Worm (Caenorhabditis elegans): ENCODE data around the gene Y51H4A.936.

Y51H4A.936 gene

ce11 chrIV:16656232-16656631, 27.0 kb downstream of the Y51H4A.936 start, which contains the start of gene tsr-2 (continued):
- no peak for TF ChIP-seq zim-3 (tag; optimal IDR thresholded peaks at IDR 0.05)
- TF ChIP-seq F33H1.4 (GFP tag; IDR thresholded peaks at IDR 0.05): peak; percentile 88
- no peak for TF ChIP-seq F22D6.2 (tag; optimal IDR thresholded peaks at IDR 0.05)
- TF ChIP-seq D2030.7 (GFP tag; IDR thresholded peaks at IDR 0.05): peak; percentile 90
- no peak for TF ChIP-seq T26A5.8 (tag; optimal IDR thresholded peaks at IDR 0.05)
- TF ChIP-seq egl-18 (GFP tag; IDR thresholded peaks at IDR 0.05): no peak
- peak; percentile 15; the same call in 1 of the 2 replicates for TF ChIP-seq aptf-3 (GFP tag; IDR thresholded peaks at IDR 0.05)
- peak; percentile 91 for TF ChIP-seq lsl-1 (GFP tag; optimal IDR thresholded peaks at IDR 0.05)
- peak; percentile 61 for TF ChIP-seq snpc-1.1 (tag; optimal IDR thresholded peaks at IDR 0.05; ENCODE audit: insufficient read depth)
- peak in 1 of 2 experiments; percentile 63 for TF ChIP-seq let-607 (tag; optimal IDR thresholded peaks at IDR 0.05)
- TF ChIP-seq tbx-9 (tag; optimal IDR thresholded peaks at IDR 0.05; ENCODE audit: borderline replicate concordance): no peak
- no peak for TF ChIP-seq ztf-25 (GFP tag; IDR thresholded peaks at IDR 0.05)
- TF ChIP-seq hmg-1.2 (GFP tag; IDR thresholded peaks at IDR 0.05): peak; percentile 63
- TF ChIP-seq T07F8.4 (tag; optimal IDR thresholded peaks at IDR 0.05): no peak
- peak; percentile 50 for TF ChIP-seq chd-7 (tag; optimal IDR thresholded peaks at IDR 0.05)
- TF ChIP-seq xnd-1 (tag; optimal IDR thresholded peaks at IDR 0.05): no peak
- TF ChIP-seq hsf-1 (GFP tag; IDR thresholded peaks at IDR 0.05): peak; percentile 55; the same call in 1 of the 2 replicates
- TF ChIP-seq ztf-22 (GFP tag; optimal IDR thresholded peaks at IDR 0.05): no peak
- TF ChIP-seq Y53G8AR.9 (GFP tag; conservative IDR thresholded peaks at IDR 0.05): peak; percentile 87
- no peak for TF ChIP-seq Y53F4B.3 (GFP tag; IDR thresholded peaks at IDR 0.05)
- no peak for TF ChIP-seq F37B4.10 (GFP tag; IDR thresholded peaks at IDR 0.05)
- peak; percentile 77 for TF ChIP-seq rcor-1 (GFP tag; IDR thresholded peaks at IDR 0.05)
- TF ChIP-seq unc-62 (GFP tag; optimal IDR thresholded peaks at IDR 0.05): no peak
- 0 out of 2 replicates have a peak, but pooled peaks have one; percentile 47 for TF ChIP-seq lag-1 (GFP tag; IDR thresholded peaks at IDR 0.05)
- peak; percentile 94 for TF ChIP-seq attf-6 (GFP tag; IDR thresholded peaks at IDR 0.05)
- TF ChIP-seq ama-1 (optimal IDR thresholded peaks at IDR 0.05): no peak
- no peak for TF ChIP-seq ama-1 (GFP tag; optimal IDR thresholded peaks at IDR 0.05)
- peak; percentile 91 for TF ChIP-seq ekl-4 (GFP tag; IDR thresholded peaks at IDR 0.05)
- TF ChIP-seq mel-28 (tag; optimal IDR thresholded peaks at IDR 0.05; ENCODE audit: borderline replicate concordance): no peak
- no peak for TF ChIP-seq attf-3 (GFP tag; conservative IDR thresholded peaks at IDR 0.05)
- peak; percentile 73 for TF ChIP-seq B0336.3 (GFP tag; IDR thresholded peaks at IDR 0.05)
- TF ChIP-seq lin-35 (GFP tag; optimal IDR thresholded peaks at IDR 0.05): peak in 2 of 3 experiments; percentile 2 to 69
- TF ChIP-seq nhr-80 (tag; optimal IDR thresholded peaks at IDR 0.05): peak; percentile 33
- TF ChIP-seq sdz-38 (tag; optimal IDR thresholded peaks at IDR 0.05): no peak
- peak; percentile 52 for TF ChIP-seq gei-17 (GFP tag; optimal IDR thresholded peaks at IDR 0.05)
- TF ChIP-seq B0261.1 (tag; optimal IDR thresholded peaks at IDR 0.05): peak; percentile 17
- no peak for TF ChIP-seq sptf-2 (GFP tag; optimal IDR thresholded peaks at IDR 0.05)
- TF ChIP-seq nfya-2 (GFP tag; IDR thresholded peaks at IDR 0.05): no peak
- TF ChIP-seq nfyb-1 (GFP tag; IDR thresholded peaks at IDR 0.05): peak; percentile 94
- no peak for TF ChIP-seq sea-2 (GFP tag; IDR thresholded peaks at IDR 0.05)
- TF ChIP-seq Y95B8A.8 (GFP tag; IDR thresholded peaks at IDR 0.05): peak; percentile 73
- peak; percentile 76 for TF ChIP-seq tbp1 (GFP tag; optimal IDR thresholded peaks at IDR 0.05)
- TF ChIP-seq athp-1 (tag; optimal IDR thresholded peaks at IDR 0.05): peak; percentile 42
- TF ChIP-seq ccch-3 (GFP tag; optimal IDR thresholded peaks at IDR 0.05): no peak
- TF ChIP-seq pbrm-1 (GFP tag; IDR thresholded peaks at IDR 0.05): peak; percentile 89
- no peak for TF ChIP-seq cebp-2 (GFP tag; IDR thresholded peaks at IDR 0.05)
- TF ChIP-seq mcd-1 (GFP tag; IDR thresholded peaks at IDR 0.05): peak; percentile 84
- peak; percentile 80 for TF ChIP-seq ceh-91 (GFP tag; IDR thresholded peaks at IDR 0.05)
- TF ChIP-seq F57C9.4 (tag; optimal IDR thresholded peaks at IDR 0.05): no peak
- TF ChIP-seq ceh-58 (GFP tag; IDR thresholded peaks at IDR 0.05): no peak

All from whole organism, young adult.